Worm (Caenorhabditis elegans) whole organism, young adult: ENCODE measurements around the gene rps-30.

Experiments
- D2030.7 ChIP-seq: fragments of 200-800 bp; sonication (Bioruptor generic); IDR thresholded peaks from 2 replicates; pipeline ENCODE4 v1.3.6; 2022; ENCODE audit warnings: missing genetic modification reagents, missing genetic modification characterization, missing compliant biosample characterization
- K11D2.4 ChIP-seq: fragments of 200-800 bp; sonication (Bioruptor generic); IDR thresholded peaks from 2 replicates; pipeline ENCODE4 v1.3.6; 2022; ENCODE audit warnings: missing genetic modification reagents, missing genetic modification characterization, missing compliant biosample characterization
- ceh-58 ChIP-seq: fragments of 200-800 bp; sonication (Bioruptor generic); IDR thresholded peaks from 2 replicates; pipeline ENCODE4 v1.3.6; 2022; ENCODE audit warnings: missing genetic modification characterization, missing compliant biosample characterization
- ekl-4 ChIP-seq: fragments of 200-800 bp; sonication (Bioruptor generic); IDR thresholded peaks from 2 replicates; pipeline ENCODE4 v1.3.6; 2022; ENCODE audit warnings: missing genetic modification reagents, missing genetic modification characterization, missing compliant biosample characterization
- him-1 ChIP-seq: sonication (generic microtip); optimal IDR thresholded peaks from 2 replicates; lab custom pipeline; 2016; ENCODE audit warnings: missing genotype, missing genetic modification reagents, missing genetic modification characterization, missing compliant biosample characterization
- let-607 ChIP-seq, 2 experiments: fragments of 200-800 bp in 1 of 2; sonication (Bioruptor generic) in 1 of 2; sonication (generic microtip) in 1 of 2; optimal IDR thresholded peaks; 2 replicates each; lab custom pipeline; 2016 to 2018; ENCODE audit warnings: mild to moderate bottlenecking in 2 of 2, missing compliant biosample characterization in 2 of 2, missing genetic modification characterization in 2 of 2, moderate library complexity in 2 of 2, missing genotype in 1 of 2
- lir-1 ChIP-seq: fragments of 200-800 bp; sonication (Bioruptor generic); conservative IDR thresholded peaks from 2 replicates; pipeline ENCODE4 v1.3.6; 2022; ENCODE audit warnings: missing genetic modification reagents, missing genetic modification characterization, missing compliant biosample characterization
- madf-8 ChIP-seq: fragments of 200-800 bp; sonication (Bioruptor generic); conservative IDR thresholded peaks from 2 replicates; pipeline ENCODE4 v1.3.6; 2022; ENCODE audit warnings: missing genetic modification reagents, missing genetic modification characterization, missing compliant biosample characterization
- mes-4 ChIP-seq: sonication (generic microtip); optimal IDR thresholded peaks from 2 replicates; lab custom pipeline; 2016; ENCODE audit warnings: missing genotype, missing genetic modification characterization, missing compliant biosample characterization
- tbp1 ChIP-seq: fragments of 200-800 bp; sonication (Bioruptor generic); optimal IDR thresholded peaks from 2 replicates; lab custom pipeline; 2018; ENCODE audit warnings: mild to moderate bottlenecking, missing genetic modification characterization, missing compliant biosample characterization

DNA sequence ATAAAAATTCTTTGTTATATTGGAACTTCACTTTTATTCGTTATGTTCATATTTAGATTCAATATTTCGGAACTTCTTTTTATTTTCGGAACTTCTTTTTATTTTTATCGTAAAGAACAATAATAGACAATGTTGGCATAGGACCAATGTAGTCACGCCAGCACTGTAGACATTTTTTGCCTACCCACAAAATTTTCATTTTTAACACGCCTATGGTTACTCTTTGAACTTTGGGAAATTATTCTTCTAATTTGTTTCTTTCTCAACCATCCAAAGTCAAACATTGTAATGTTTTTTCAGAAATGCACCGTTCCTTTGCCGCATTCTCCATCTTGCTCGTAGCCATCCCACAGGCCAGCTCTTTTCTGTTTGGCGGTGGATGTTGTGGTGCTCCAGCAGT, 8.7 kb downstream of the rps-30 start, which contains the start of gene C26F1.1:
- TF ChIP-seq mes-4 (tag; lab: Kevin White, UChicago): no peak
- no peak for TF ChIP-seq let-607 (tag; optimal IDR thresholded peaks at IDR 0.05; lab: Kevin White, UChicago)
- TF ChIP-seq D2030.7 (GFP tag; lab: Robert Waterston, UW): no peak
- TF ChIP-seq him-1: no peak
- TF ChIP-seq ekl-4: no peak
- TF ChIP-seq ceh-58 (GFP tag; lab: Robert Waterston, UW): no peak
- no peak for TF ChIP-seq lir-1 (GFP tag; lab: Robert Waterston, UW)
- TF ChIP-seq madf-8 (GFP tag; lab: Robert Waterston, UW): no peak
- no peak for TF ChIP-seq tbp1 (GFP tag; lab: Kevin White, UChicago)
- TF ChIP-seq K11D2.4 (GFP tag; lab: Robert Waterston, UW): no peak
